Worm (Caenorhabditis elegans) whole organism, L3 larva: ENCODE data around the gene C02B8.3.

Experiments used
- mdl-1 ChIP-seq: fragments of 150-350 bp; optimal IDR thresholded peaks from 2 replicates; lab custom pipeline; 2014; ENCODE audit warnings: missing biosample characterization, missing genetic modification characterization
- nhr-23 ChIP-seq: fragments of 150-350 bp; optimal IDR thresholded peaks from 2 replicates; lab custom pipeline; 2014; ENCODE audit warnings: missing biosample characterization, missing genetic modification reagents, missing genetic modification characterization
- nhr-237 ChIP-seq: fragments of 150-350 bp; optimal IDR thresholded peaks from 2 replicates; lab custom pipeline; 2014; ENCODE audit warnings: missing biosample characterization, missing genetic modification characterization
- pha-4 ChIP-seq: fragments of 150-350 bp; optimal IDR thresholded peaks from 2 replicates; lab custom pipeline; 2014; ENCODE audit warnings: missing biosample characterization, missing genetic modification reagents, missing genetic modification characterization
- snpc-4 ChIP-seq: fragments of 150-350 bp; optimal IDR thresholded peaks from 2 replicates; lab custom pipeline; 2014; ENCODE audit warnings: missing biosample characterization, missing genetic modification characterization
- unc-62 ChIP-seq: fragments of 150-350 bp; sonication (generic microtip); optimal IDR thresholded peaks from 4 replicates; lab custom pipeline; 2014; ENCODE audit warnings: missing biosample characterization, missing genetic modification reagents, missing genetic modification characterization

DNA sequence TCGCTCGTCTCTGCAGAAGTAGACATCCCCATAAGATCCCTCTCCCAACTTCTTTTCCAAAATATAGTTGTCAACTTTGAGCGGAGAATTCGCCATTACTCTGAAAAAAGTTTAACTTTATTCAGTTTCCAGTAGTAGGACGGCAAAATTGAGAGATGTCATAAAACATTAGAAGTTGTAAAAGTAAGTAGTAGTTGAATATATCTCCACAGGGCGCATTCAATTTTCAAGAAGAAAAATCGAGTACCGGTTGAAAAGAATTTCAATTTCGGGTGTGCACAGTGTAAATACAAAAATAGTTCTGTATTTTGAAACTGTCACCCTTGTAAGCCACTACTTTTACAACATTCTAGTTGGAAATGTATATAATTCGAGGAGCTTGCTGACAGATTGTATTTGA, 11.4 kb downstream of the C02B8.3 start, which contains the start of gene F22F1.2:
- no peak for TF ChIP-seq snpc-4
- no peak for TF ChIP-seq unc-62 (GFP tag; lab: Kevin White, UChicago)
- TF ChIP-seq pha-4 = no peak
- TF ChIP-seq nhr-23 (tag; lab: Kevin White, UChicago) = no peak
- no peak for TF ChIP-seq nhr-237
- no peak for TF ChIP-seq mdl-1
